Fruit fly (Drosophila melanogaster) whole organism, embryonic: ENCODE results near the gene Agxt.

ENCODE experiments used
- CG13123 ChIP-seq: fragments of 200-800 bp; sonication (Bioruptor generic); optimal IDR thresholded peaks from 2 replicates; lab custom pipeline; 2016; ENCODE audit warnings: missing biosample characterization, missing genetic modification characterization
- pb ChIP-seq: fragments of 200-800 bp; sonication (Bioruptor generic); optimal IDR thresholded peaks from 3 replicates; lab custom pipeline; 2016; ENCODE audit warnings: missing biosample characterization, missing genetic modification characterization

- no peak for TF ChIP-seq CG13123 (GFP tag; lab: Kevin White, UChicago)
- no peak for TF ChIP-seq pb (GFP tag; lab: Kevin White, UChicago)
Measured at dm6 chrX:6513193-6513592, 15.6 kb upstream of the Agxt start.
